Worm (Caenorhabditis elegans) whole organism, L4/young adult: ENCODE measurements around the gene oma-1.

Experiments used
- W03F9.2 ChIP-seq: fragments of 150-350 bp; optimal IDR thresholded peaks from 2 replicates; lab custom pipeline; 2014; ENCODE audit warnings: missing biosample characterization, missing genetic modification characterization
- dao-5 ChIP-seq: sonication (generic microtip); optimal IDR thresholded peaks from 2 replicates; lab custom pipeline; 2016; ENCODE audit warnings: missing genotype, missing genetic modification characterization, moderate library complexity, missing compliant biosample characterization
- him-1 ChIP-seq: sonication (generic microtip); optimal IDR thresholded peaks from 2 replicates; lab custom pipeline; 2016; ENCODE audit warnings: missing genotype, missing genetic modification reagents, missing genetic modification characterization, missing compliant biosample characterization

DNA sequence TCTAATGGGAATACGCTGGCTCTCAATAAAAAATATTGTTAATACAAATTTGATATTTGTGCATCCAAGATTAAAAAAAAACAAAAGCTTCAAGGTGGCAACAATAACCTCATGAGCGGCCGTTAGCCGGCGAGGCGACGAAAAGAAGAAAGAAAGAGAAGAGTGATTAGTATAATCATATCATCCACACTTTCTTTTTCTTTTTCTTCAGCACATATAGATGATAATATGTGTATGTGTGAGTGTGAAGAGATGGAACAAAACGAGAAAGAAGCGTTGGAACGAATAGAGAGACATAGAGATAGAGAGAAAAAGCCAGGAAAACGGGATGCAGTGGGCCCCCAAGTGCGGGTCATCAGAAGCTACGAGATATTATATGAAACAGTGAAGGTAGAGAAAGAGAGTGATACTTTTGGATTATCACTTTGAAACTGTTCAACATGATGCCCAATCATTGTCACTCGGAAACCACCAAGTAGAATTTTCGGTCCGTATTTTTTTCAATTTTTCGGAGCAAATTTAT is 31.6 kb downstream of the oma-1 start:
- TF ChIP-seq him-1, result no peak
- TF ChIP-seq W03F9.2 (tag; lab: Kevin White, UChicago), result no peak
- TF ChIP-seq dao-5 (tag; lab: Kevin White, UChicago), result no peak
